Worm (Caenorhabditis elegans): Measurements from ENCODE around the gene R102.10.

ce11 chrIV:10698486-10698885, 6.8 kb upstream of the R102.10 start:
- TF ChIP-seq tbx-37 (GFP tag; conservative IDR thresholded peaks at IDR 0.05): no peak
- TF ChIP-seq tra-4 (tag; optimal IDR thresholded peaks at IDR 0.05): no peak
- TF ChIP-seq sea-1 (GFP tag; conservative IDR thresholded peaks at IDR 0.05): no peak
- TF ChIP-seq ama-1 (optimal IDR thresholded peaks at IDR 0.05): no peak
- TF ChIP-seq ceh-13 (GFP tag; optimal IDR thresholded peaks at IDR 0.05): no peak

Data from whole organism, early embryonic.